Worm (Caenorhabditis elegans): Measurements from ENCODE around the gene ceeh-2.

- TF ChIP-seq nhr-237 (tag; optimal IDR thresholded peaks at IDR 0.05) = no peak
- TF ChIP-seq ztf-11 (tag; optimal IDR thresholded peaks at IDR 0.05) = no peak
- TF ChIP-seq nhr-76 (tag; optimal IDR thresholded peaks at IDR 0.05) = no peak
- no peak for TF ChIP-seq unc-62 (GFP tag; optimal IDR thresholded peaks at IDR 0.05)
- TF ChIP-seq snpc-4 (tag; optimal IDR thresholded peaks at IDR 0.05) = no peak
- no peak for TF ChIP-seq mep-1 (tag; optimal IDR thresholded peaks at IDR 0.05)
- no peak for TF ChIP-seq blmp-1 (tag; optimal IDR thresholded peaks at IDR 0.05)
- TF ChIP-seq unc-39 (tag; optimal IDR thresholded peaks at IDR 0.05) = no peak
- TF ChIP-seq ceh-83 (GFP tag; optimal IDR thresholded peaks at IDR 0.05) = no peak
- no peak for TF ChIP-seq elt-3 (tag; optimal IDR thresholded peaks at IDR 0.05)
These were observed 48.6 kb upstream of the ceeh-2 start, which contains the start of gene F15H10.7 for ce11 chrV:10406313-10406712.
